Worm (Caenorhabditis elegans) whole organism, mixed stage, embryonic: ENCODE results near the gene oac-21.

ENCODE experiments used
- ces-1 ChIP-seq: fragments of 150-350 bp; optimal IDR thresholded peaks from 2 replicates; lab custom pipeline; 2014; ENCODE audit warnings: missing biosample characterization, missing genetic modification reagents, missing genetic modification characterization
- elt-3 ChIP-seq: fragments of 150-350 bp; optimal IDR thresholded peaks from 2 replicates; lab custom pipeline; 2014; ENCODE audit warnings: missing biosample characterization, missing genetic modification characterization
- flh-1 ChIP-seq: fragments of 200-800 bp; sonication (Bioruptor generic); optimal IDR thresholded peaks from 2 replicates; lab custom pipeline; 2018; ENCODE audit warnings: mild to moderate bottlenecking, missing genetic modification characterization, moderate library complexity, missing compliant biosample characterization
- lin-32 ChIP-seq: fragments of 200-800 bp; sonication (Bioruptor generic); optimal IDR thresholded peaks from 2 replicates; lab custom pipeline; 2018; ENCODE audit warnings: mild to moderate bottlenecking, missing genetic modification characterization, missing compliant biosample characterization
- mab-5 ChIP-seq: fragments of 150-350 bp; optimal IDR thresholded peaks from 2 replicates; lab custom pipeline; 2014; ENCODE audit warnings: missing biosample characterization, missing genetic modification characterization
- snpc-4 ChIP-seq: fragments of 150-350 bp; optimal IDR thresholded peaks from 2 replicates; lab custom pipeline; 2014; ENCODE audit warnings: missing biosample characterization, missing genetic modification characterization
- tbx-8 ChIP-seq: fragments of 200-800 bp; sonication (Bioruptor generic); optimal IDR thresholded peaks from 2 replicates; lab custom pipeline; 2018; ENCODE audit warnings: mild to moderate bottlenecking, missing genetic modification characterization, moderate library complexity, missing compliant biosample characterization
- unc-39 ChIP-seq: fragments of 150-350 bp; optimal IDR thresholded peaks from 2 replicates; lab custom pipeline; 2014; ENCODE audit warnings: missing biosample characterization, missing genetic modification characterization
- ztf-11 ChIP-seq: fragments of 150-350 bp; optimal IDR thresholded peaks from 2 replicates; lab custom pipeline; 2014; ENCODE audit warnings: missing biosample characterization, missing genetic modification characterization

DNA sequence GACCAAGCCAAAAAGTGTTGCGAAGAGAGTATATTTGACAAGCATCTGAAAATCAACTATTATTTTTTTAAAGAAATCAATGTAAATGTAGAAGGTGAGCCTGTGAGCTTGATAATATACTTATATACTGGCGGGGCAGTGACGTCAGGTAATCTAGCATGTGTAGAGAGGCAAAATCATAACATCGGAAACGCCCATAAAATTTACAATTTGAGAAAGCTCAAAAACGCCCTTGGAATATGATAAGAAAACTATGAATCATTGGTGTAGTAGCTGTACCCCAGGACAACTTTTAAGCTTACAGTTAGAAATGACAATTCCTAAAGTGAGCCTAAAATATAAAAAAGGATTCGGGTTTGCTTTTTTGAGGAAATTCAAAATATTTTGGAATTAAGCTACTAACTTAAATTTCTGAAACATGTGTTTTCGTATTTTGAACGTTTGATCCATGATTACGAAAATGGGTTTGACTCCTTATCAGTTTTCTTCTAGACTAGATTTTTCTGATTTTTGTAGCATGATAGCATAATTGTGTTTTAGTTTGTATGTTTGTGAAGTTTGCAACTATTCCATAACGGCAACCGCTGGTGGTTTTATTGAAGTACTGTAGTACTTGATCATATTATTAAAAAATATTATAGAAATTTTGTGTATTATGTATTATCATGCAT is 52.7 kb downstream of the oac-21 start, which contains the start of gene clec-174:
- no peak for TF ChIP-seq flh-1 (GFP tag; lab: Kevin White, UChicago)
- no peak for TF ChIP-seq ces-1
- no peak for TF ChIP-seq elt-3
- no peak for TF ChIP-seq ztf-11 (tag; lab: Kevin White, UChicago)
- no peak for TF ChIP-seq lin-32 (GFP tag; lab: Kevin White, UChicago)
- no peak for TF ChIP-seq snpc-4
- TF ChIP-seq mab-5 (tag; lab: Kevin White, UChicago), result no peak
- TF ChIP-seq unc-39 (tag; lab: Kevin White, UChicago), result no peak
- TF ChIP-seq tbx-8 (GFP tag; lab: Kevin White, UChicago), result no peak
